Worm (Caenorhabditis elegans) whole organism, mixed stage, embryonic: ENCODE measurements around the gene srxa-7.
A peak's percentile ranks its signal among the peaks of the same experiment; 100 is the strongest.

Experiments
- blmp-1 ChIP-seq: fragments of 150-350 bp; optimal IDR thresholded peaks from 2 replicates; lab custom pipeline; 2014; ENCODE audit warnings: missing biosample characterization, missing genetic modification characterization
- ces-1 ChIP-seq: fragments of 150-350 bp; optimal IDR thresholded peaks from 2 replicates; lab custom pipeline; 2014; ENCODE audit warnings: missing biosample characterization, missing genetic modification reagents, missing genetic modification characterization
- cnd-1 ChIP-seq: fragments of 200-800 bp; sonication (Bioruptor generic); optimal IDR thresholded peaks from 2 replicates; lab custom pipeline; 2018; ENCODE audit warnings: mild to moderate bottlenecking, missing genetic modification characterization, missing compliant biosample characterization
- elt-1 ChIP-seq: sonication (generic microtip); optimal IDR thresholded peaks from 2 replicates; lab custom pipeline; 2017; ENCODE audit warnings: missing genetic modification characterization, mild to moderate bottlenecking, missing compliant biosample characterization, antibody characterized with exemption, moderate library complexity, borderline replicate concordance; ENCODE audit not compliant: insufficient read depth
- ham-2 ChIP-seq: fragments of 200-800 bp; sonication (Bioruptor generic); optimal IDR thresholded peaks from 2 replicates; lab custom pipeline; 2018; ENCODE audit warnings: mild to moderate bottlenecking, missing genetic modification characterization, missing compliant biosample characterization
- nhr-237 ChIP-seq: fragments of 150-350 bp; optimal IDR thresholded peaks from 2 replicates; lab custom pipeline; 2014; ENCODE audit warnings: missing biosample characterization, missing genetic modification characterization
- nhr-76 ChIP-seq: sonication (generic microtip); optimal IDR thresholded peaks from 2 replicates; lab custom pipeline; 2017; ENCODE audit warnings: missing biosample characterization, missing genetic modification characterization
- snpc-4 ChIP-seq: fragments of 150-350 bp; optimal IDR thresholded peaks from 2 replicates; lab custom pipeline; 2014; ENCODE audit warnings: missing biosample characterization, missing genetic modification characterization
- unc-62 ChIP-seq: fragments of 150-350 bp; optimal IDR thresholded peaks from 2 replicates; lab custom pipeline; 2014; ENCODE audit warnings: missing biosample characterization, missing genetic modification reagents, missing genetic modification characterization

DNA sequence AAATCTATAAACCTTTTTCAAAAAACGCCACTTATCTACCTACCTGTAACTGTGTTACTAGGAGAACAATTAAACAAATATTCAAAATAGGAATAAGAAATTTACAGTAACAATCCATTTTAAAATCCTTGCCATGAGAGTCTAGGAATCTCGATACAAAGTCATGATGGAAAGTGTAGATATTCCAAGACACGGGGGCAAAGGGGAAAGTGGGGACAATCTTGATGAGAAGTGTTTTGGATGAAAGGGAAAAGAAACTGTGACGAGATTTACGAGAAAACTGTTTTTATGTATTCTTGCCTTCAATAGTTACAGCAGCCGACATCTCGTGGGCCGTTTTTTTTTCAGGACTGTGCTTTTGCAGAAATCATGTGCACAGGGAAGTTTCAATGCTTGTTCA, 25.2 kb upstream of the srxa-7 start, which contains the start of gene F28G4.2:
- TF ChIP-seq elt-1 (tag; lab: Kevin White, UChicago) (peak; percentile 63), nhr-237 (tag; lab: Kevin White, UChicago) (no peak), nhr-76 (no peak), ces-1 (GFP tag; lab: Kevin White, UChicago) (no peak), ham-2 (GFP tag; lab: Kevin White, UChicago) (no peak), snpc-4 (tag; lab: Kevin White, UChicago) (no peak), cnd-1 (tag; lab: Kevin White, UChicago) (no peak), unc-62 (GFP tag; lab: Kevin White, UChicago) (no peak), blmp-1 (tag; lab: Kevin White, UChicago) (no peak)
